Fruit fly (Drosophila melanogaster) whole organism, embryonic: Measurements from ENCODE around the gene ClpX.

ENCODE experiments used
- Atf3 ChIP-seq: fragments of 200-800 bp; sonication (Bioruptor generic); optimal IDR thresholded peaks from 3 replicates; lab custom pipeline; 2016; ENCODE audit warnings: missing biosample characterization, missing genetic modification characterization
- Blimp-1 ChIP-seq: fragments of 200-800 bp; sonication (Bioruptor generic); optimal IDR thresholded peaks from 3 replicates; lab custom pipeline; 2018; ENCODE audit warnings: missing biosample characterization, missing genetic modification characterization, mild to moderate bottlenecking, moderate library complexity, missing genetic modification reagents
- BtbVII ChIP-seq: fragments of 200-800 bp; sonication (Bioruptor generic); optimal IDR thresholded peaks from 3 replicates; lab custom pipeline; 2017; ENCODE audit warnings: missing biosample characterization, mild to moderate bottlenecking, missing genetic modification characterization
- CG10462 ChIP-seq: fragments of 200-800 bp; sonication (Bioruptor generic); optimal IDR thresholded peaks from 2 replicates; lab custom pipeline; 2016; ENCODE audit warnings: missing biosample characterization, missing genetic modification characterization
- CG10654 ChIP-seq: fragments of 200-800 bp; sonication (Bioruptor generic); optimal IDR thresholded peaks from 2 replicates; lab custom pipeline; 2016; ENCODE audit warnings: missing biosample characterization, missing genetic modification characterization
- CG11093 ChIP-seq: fragments of 200-800 bp; sonication (Bioruptor generic); IDR thresholded peaks from 3 replicates; pipeline ENCODE4 v1.3.6; 2022; ENCODE audit warnings: missing biosample characterization, missing genetic modification characterization
- CG11456 ChIP-seq: fragments of 200-800 bp; sonication (Bioruptor generic); IDR thresholded peaks from 3 replicates; pipeline ENCODE4 v1.3.6; 2022; ENCODE audit warnings: missing biosample characterization, missing genetic modification characterization
- CG12155 ChIP-seq: fragments of 200-800 bp; sonication (Bioruptor generic); optimal IDR thresholded peaks from 3 replicates; lab custom pipeline; 2016; ENCODE audit warnings: missing biosample characterization, missing genetic modification characterization
- CG1529 ChIP-seq: fragments of 200-800 bp; sonication (Bioruptor generic); optimal IDR thresholded peaks from 3 replicates; lab custom pipeline; 2018; ENCODE audit warnings: missing biosample characterization, missing genetic modification characterization
- CG17328 ChIP-seq: fragments of 200-800 bp; sonication (Bioruptor generic); IDR thresholded peaks from 2 replicates; pipeline ENCODE4 v1.3.6; 2022; ENCODE audit warnings: missing biosample characterization, missing genetic modification characterization
- CG17829 ChIP-seq: fragments of 200-800 bp; optimal IDR thresholded peaks from 2 replicates; lab custom pipeline; 2019; ENCODE audit warnings: missing biosample characterization, mild to moderate bottlenecking, missing genetic modification characterization, moderate library complexity
- CG18599 ChIP-seq: fragments of 200-800 bp; sonication (Bioruptor generic); optimal IDR thresholded peaks from 3 replicates; lab custom pipeline; 2017; ENCODE audit warnings: missing biosample characterization, missing genetic modification characterization, mild to moderate bottlenecking, moderate library complexity, missing genetic modification reagents
- CG3163 ChIP-seq: fragments of 200-800 bp; sonication (Bioruptor generic); optimal IDR thresholded peaks from 3 replicates; lab custom pipeline; 2016; ENCODE audit warnings: missing biosample characterization, missing genetic modification characterization
- CG33213 ChIP-seq: fragments of 200-800 bp; sonication (Bioruptor generic); optimal IDR thresholded peaks from 3 replicates; lab custom pipeline; 2016; ENCODE audit warnings: missing biosample characterization, missing genetic modification characterization
- CG33557 ChIP-seq: fragments of 200-800 bp; sonication (Bioruptor generic); optimal IDR thresholded peaks from 2 replicates; lab custom pipeline; 2019; ENCODE audit warnings: missing biosample characterization, mild to moderate bottlenecking, missing genetic modification characterization, moderate library complexity
- CG3847 ChIP-seq: fragments of 200-800 bp; sonication (Bioruptor generic); IDR thresholded peaks from 2 replicates; pipeline ENCODE4 v1.3.6; 2022; ENCODE audit warnings: missing biosample characterization, missing genetic modification characterization
- CG42726 ChIP-seq: fragments of 200-800 bp; sonication (Bioruptor generic); IDR thresholded peaks from 2 replicates; pipeline ENCODE4 v1.3.6; 2022; ENCODE audit warnings: missing biosample characterization, missing genetic modification characterization; ENCODE audit not compliant: partially characterized antibody
- CG4328 ChIP-seq: fragments of 200-800 bp; sonication (Bioruptor generic); optimal IDR thresholded peaks from 3 replicates; lab custom pipeline; 2017; ENCODE audit warnings: missing biosample characterization, missing genetic modification reagents, missing genetic modification characterization
- CG6272 ChIP-seq: fragments of 200-800 bp; sonication (Bioruptor generic); IDR thresholded peaks from 2 replicates; pipeline ENCODE4 v1.3.6; 2022; ENCODE audit warnings: missing biosample characterization, missing genetic modification characterization
- CG6654 ChIP-seq: fragments of 200-800 bp; sonication (Bioruptor generic); optimal IDR thresholded peaks from 2 replicates; lab custom pipeline; 2017; ENCODE audit warnings: missing biosample characterization, mild to moderate bottlenecking, missing genetic modification characterization
- CG6813 ChIP-seq: fragments of 200-800 bp; sonication (Bioruptor generic); optimal IDR thresholded peaks from 2 replicates; lab custom pipeline; 2017; ENCODE audit warnings: missing biosample characterization, missing genetic modification characterization, mild to moderate bottlenecking, moderate library complexity, missing genetic modification reagents
- CG8089 ChIP-seq: fragments of 200-800 bp; sonication (Bioruptor generic); optimal IDR thresholded peaks from 3 replicates; lab custom pipeline; 2016; ENCODE audit warnings: missing biosample characterization, missing genetic modification characterization
- CG8388 ChIP-seq: fragments of 200-800 bp; sonication (Bioruptor generic); optimal IDR thresholded peaks from 2 replicates; lab custom pipeline; 2019; ENCODE audit warnings: missing biosample characterization, mild to moderate bottlenecking, missing genetic modification characterization, moderate library complexity
- CG9797 ChIP-seq: fragments of 200-800 bp; sonication (Bioruptor generic); optimal IDR thresholded peaks from 3 replicates; lab custom pipeline; 2018; ENCODE audit warnings: missing biosample characterization, mild to moderate bottlenecking, missing genetic modification characterization
- CkIIα-i1 ChIP-seq: fragments of 200-800 bp; sonication (Bioruptor generic); IDR thresholded peaks from 2 replicates; pipeline ENCODE4 v1.3.6; 2022; ENCODE audit warnings: missing biosample characterization, missing genetic modification characterization
- D19A ChIP-seq: fragments of 200-800 bp; optimal IDR thresholded peaks from 3 replicates; lab custom pipeline; 2019; ENCODE audit warnings: missing biosample characterization, mild to moderate bottlenecking, missing genetic modification characterization, moderate library complexity
- Eip74EF ChIP-seq, 2 experiments: fragments of 200-800 bp in 1 of 2; fragments of >200 bp in 1 of 2; sonication (Bioruptor generic) in 1 of 2; optimal IDR thresholded peaks; 2 replicates each; lab custom pipeline; 2017 to 2019; ENCODE audit warnings: missing biosample characterization in 2 of 2, missing genetic modification characterization in 2 of 2, mild to moderate bottlenecking in 1 of 2, moderate library complexity in 1 of 2
- Hand ChIP-seq: fragments of 200-800 bp; sonication (Bioruptor generic); optimal IDR thresholded peaks from 2 replicates; lab custom pipeline; 2017; ENCODE audit warnings: mild to moderate bottlenecking, missing biosample characterization, missing genetic modification reagents, missing genetic modification characterization
- Optix ChIP-seq: fragments of 200-800 bp; sonication (Bioruptor generic); IDR thresholded peaks from 3 replicates; pipeline ENCODE4 v1.3.6; 2022; ENCODE audit warnings: missing biosample characterization, missing genetic modification characterization
- PHDP ChIP-seq: fragments of 200-800 bp; sonication (Bioruptor generic); optimal IDR thresholded peaks from 3 replicates; lab custom pipeline; 2018; ENCODE audit warnings: missing biosample characterization, mild to moderate bottlenecking, missing genetic modification characterization, moderate library complexity
- Sox100B ChIP-seq: fragments of 200-800 bp; sonication (Bioruptor generic); optimal IDR thresholded peaks from 3 replicates; lab custom pipeline; 2018; ENCODE audit warnings: missing biosample characterization, mild to moderate bottlenecking, missing genetic modification characterization
- YL-1 ChIP-seq: fragments of 200-800 bp; sonication (Bioruptor generic); optimal IDR thresholded peaks from 3 replicates; lab custom pipeline; 2017; ENCODE audit warnings: missing biosample characterization, mild to moderate bottlenecking, missing genetic modification characterization
- ara ChIP-seq: fragments of 200-800 bp; sonication (Bioruptor generic); IDR thresholded peaks from 2 replicates; pipeline ENCODE4 v1.3.6; 2022; ENCODE audit warnings: missing biosample characterization, missing genetic modification characterization
- caup ChIP-seq: fragments of 200-800 bp; sonication (Bioruptor generic); optimal IDR thresholded peaks from 3 replicates; lab custom pipeline; 2017; ENCODE audit warnings: missing biosample characterization, mild to moderate bottlenecking, missing genetic modification characterization, moderate library complexity; ENCODE audit not compliant: severe bottlenecking
- chinmo ChIP-seq: fragments of 200-800 bp; sonication (Bioruptor generic); IDR thresholded peaks from 4 replicates; pipeline ENCODE4 v1.3.6; 2022; ENCODE audit warnings: missing biosample characterization, missing genetic modification characterization; ENCODE audit not compliant: partially characterized antibody
- dan ChIP-seq: fragments of 200-800 bp; sonication (Bioruptor generic); IDR thresholded peaks from 2 replicates; pipeline ENCODE4 v1.3.6; 2022; ENCODE audit warnings: missing biosample characterization, missing genetic modification characterization
- dmrt11E ChIP-seq: fragments of 200-800 bp; sonication (Bioruptor generic); optimal IDR thresholded peaks from 3 replicates; lab custom pipeline; 2018; ENCODE audit warnings: missing biosample characterization, mild to moderate bottlenecking, missing genetic modification characterization, moderate library complexity
- ftz-f1 ChIP-seq: fragments of 200-800 bp; sonication (Bioruptor generic); optimal IDR thresholded peaks from 2 replicates; lab custom pipeline; 2016; ENCODE audit warnings: missing biosample characterization, missing genetic modification characterization
- gcm2 ChIP-seq: fragments of 200-800 bp; sonication (Bioruptor generic); optimal IDR thresholded peaks from 2 replicates; lab custom pipeline; 2016; ENCODE audit warnings: missing biosample characterization, missing genetic modification characterization
- grn ChIP-seq: fragments of 200-800 bp; sonication (Bioruptor generic); optimal IDR thresholded peaks from 3 replicates; lab custom pipeline; 2017; ENCODE audit warnings: missing biosample characterization, missing genetic modification characterization
- onecut ChIP-seq: fragments of 200-800 bp; sonication (Bioruptor generic); IDR thresholded peaks from 2 replicates; pipeline ENCODE4 v1.3.6; 2022; ENCODE audit warnings: missing biosample characterization, missing genetic modification characterization
- psq ChIP-seq: fragments of 200-800 bp; sonication (Bioruptor generic); optimal IDR thresholded peaks from 2 replicates; lab custom pipeline; 2017; ENCODE audit warnings: missing biosample characterization, missing genetic modification characterization
- pum ChIP-seq: fragments of 200-800 bp; sonication (Bioruptor generic); optimal IDR thresholded peaks from 2 replicates; lab custom pipeline; 2016; ENCODE audit warnings: missing biosample characterization, missing genetic modification characterization
- row ChIP-seq: fragments of 200-800 bp; sonication (Bioruptor generic); IDR thresholded peaks from 3 replicates; pipeline ENCODE4 v1.3.6; 2022; ENCODE audit warnings: missing biosample characterization, missing genetic modification characterization
- sens ChIP-seq: fragments of 200-800 bp; sonication (Bioruptor generic); peaks from one replicate; lab custom pipeline; 2016; ENCODE audit warnings: missing biosample characterization, missing genetic modification characterization
- stc ChIP-seq: fragments of 200-800 bp; sonication (Bioruptor generic); IDR thresholded peaks from 2 replicates; pipeline ENCODE4 v1.3.6; 2022; ENCODE audit warnings: missing biosample characterization, missing genetic modification characterization
- trh ChIP-seq: fragments of 200-800 bp; sonication (Bioruptor generic); optimal IDR thresholded peaks from 2 replicates; lab custom pipeline; 2016; ENCODE audit warnings: missing biosample characterization, missing genetic modification characterization
- unpg ChIP-seq: fragments of 200-800 bp; sonication (Bioruptor generic); optimal IDR thresholded peaks from 3 replicates; lab custom pipeline; 2018; ENCODE audit warnings: missing biosample characterization, mild to moderate bottlenecking, missing genetic modification characterization, moderate library complexity
- usp ChIP-seq: fragments of >200 bp; optimal IDR thresholded peaks from 2 replicates; lab custom pipeline; 2017; ENCODE audit warnings: missing biosample characterization, missing genetic modification characterization
- vnd ChIP-seq: fragments of 200-800 bp; sonication (Bioruptor generic); IDR thresholded peaks from 3 replicates; pipeline ENCODE4 v1.3.6; 2022; ENCODE audit warnings: missing biosample characterization, missing genetic modification characterization; ENCODE audit not compliant: partially characterized antibody

The ClpX gene

dm6 chr3R:19847591-19848256 is 55.8 kb downstream of the ClpX start (continued):
- TF ChIP-seq CG33213 = no peak
- peak in 1 of 2 experiments; percentile 6 for TF ChIP-seq Eip74EF (GFP tag; optimal IDR thresholded peaks at IDR 0.05; lab: Kevin White, UChicago)
- peak; percentile 67 for TF ChIP-seq CG33557 (GFP tag; lab: Kevin White, UChicago)
- TF ChIP-seq CG17328 (GFP tag; lab: Robert Waterston, UW) = peak; percentile 22; the same call in 1 of the 2 replicates
- TF ChIP-seq CG18599 (GFP tag; lab: Kevin White, UChicago) = no peak
- TF ChIP-seq CG9797 (GFP tag; lab: Kevin White, UChicago) = no peak
- TF ChIP-seq PHDP = peak; percentile 72
- TF ChIP-seq CG3163 = peak; percentile 19
- TF ChIP-seq ara = peak; percentile 8; the same call in 1 of the 2 replicates
- no peak for TF ChIP-seq CG3847 (GFP tag; lab: Robert Waterston, UW)
- no peak for TF ChIP-seq CG8089 (GFP tag; lab: Kevin White, UChicago)
- no peak for TF ChIP-seq CG11093 (GFP tag; lab: Robert Waterston, UW)
- peak; percentile 25 for TF ChIP-seq gcm2 (GFP tag; lab: Kevin White, UChicago)
- TF ChIP-seq YL-1 (GFP tag; lab: Kevin White, UChicago) = peak; percentile 53
- no peak for TF ChIP-seq Atf3 (GFP tag; lab: Kevin White, UChicago)
- no peak for TF ChIP-seq dan
- TF ChIP-seq CG42726 = no peak
- TF ChIP-seq D19A = peak; percentile 79
- TF ChIP-seq CG10654 (GFP tag; lab: Kevin White, UChicago) = no peak
- TF ChIP-seq CkIIα-i1 (GFP tag; lab: Robert Waterston, UW) = no peak
- TF ChIP-seq CG1529 (GFP tag; lab: Kevin White, UChicago) = peak; percentile 38
- no peak for TF ChIP-seq CG6654 (GFP tag; lab: Kevin White, UChicago)
- TF ChIP-seq vnd (GFP tag; lab: Robert Waterston, UW) = no peak
- peak; percentile 53 for TF ChIP-seq dmrt11E (tag; lab: Kevin White, UChicago)
- peak; percentile 46 for TF ChIP-seq BtbVII (GFP tag; lab: Kevin White, UChicago)
- no peak for TF ChIP-seq row (GFP tag; lab: Robert Waterston, UW)
- TF ChIP-seq CG4328 (GFP tag; lab: Kevin White, UChicago) = peak; percentile 43
- peak; percentile 53 for TF ChIP-seq unpg
- TF ChIP-seq psq (GFP tag; lab: Kevin White, UChicago) = peak; percentile 75
- TF ChIP-seq CG6813 (GFP tag; lab: Kevin White, UChicago) = peak; percentile 70
- peak; percentile 19 for TF ChIP-seq CG8388
- TF ChIP-seq grn (GFP tag; lab: Kevin White, UChicago) = peak; percentile 12
- no peak for TF ChIP-seq usp
- peak; percentile 6 for TF ChIP-seq CG17829
- no peak for TF ChIP-seq Blimp-1 (GFP tag; lab: Kevin White, UChicago)
- peak; percentile 70 for TF ChIP-seq stc (GFP tag; lab: Robert Waterston, UW)
- peak; percentile 98 for TF ChIP-seq chinmo (GFP tag; lab: Robert Waterston, UW)
- TF ChIP-seq Hand = no peak
- no peak for TF ChIP-seq CG12155
- TF ChIP-seq trh (GFP tag; lab: Kevin White, UChicago) = no peak
- no peak for TF ChIP-seq Optix
- TF ChIP-seq pum (GFP tag; lab: Kevin White, UChicago) = no peak
- TF ChIP-seq CG11456 (GFP tag; lab: Robert Waterston, UW) = no peak
- peak; percentile 41 for TF ChIP-seq Sox100B (GFP tag; lab: Kevin White, UChicago)
- TF ChIP-seq caup = peak; percentile 42
- TF ChIP-seq sens (GFP tag; lab: Kevin White, UChicago) = peak; percentile 76
- no peak for TF ChIP-seq CG6272
- peak; percentile 90 for TF ChIP-seq onecut
- TF ChIP-seq ftz-f1 (GFP tag; lab: Kevin White, UChicago) = peak; percentile 89
- no peak for TF ChIP-seq CG10462
